Fruit fly (Drosophila melanogaster) whole organism, embryonic: ENCODE results near the gene Snapin.

ENCODE experiments used
- ATbp ChIP-seq: fragments of 200-800 bp; sonication (Bioruptor generic); optimal IDR thresholded peaks from 2 replicates; lab custom pipeline; 2017; ENCODE audit warnings: missing biosample characterization, mild to moderate bottlenecking, missing genetic modification characterization, missing genetic modification reagents
- BEAF-32 ChIP-seq: fragments of 200-800 bp; sonication (Bioruptor generic); optimal IDR thresholded peaks from 3 replicates; lab custom pipeline; 2017; ENCODE audit warnings: missing biosample characterization, missing genetic modification characterization, mild to moderate bottlenecking, moderate library complexity, missing genetic modification reagents
- CG10209 ChIP-seq: fragments of 200-800 bp; sonication (Bioruptor generic); optimal IDR thresholded peaks from 3 replicates; lab custom pipeline; 2017; ENCODE audit warnings: missing biosample characterization, mild to moderate bottlenecking, missing genetic modification characterization, missing genetic modification reagents
- CG10959 ChIP-seq: fragments of 200-800 bp; sonication (Bioruptor generic); IDR thresholded peaks from 2 replicates; pipeline ENCODE4 v1.3.6; 2022; ENCODE audit warnings: missing biosample characterization, missing genetic modification characterization
- CG11723 ChIP-seq: fragments of 200-800 bp; sonication (Bioruptor generic); optimal IDR thresholded peaks from 2 replicates; lab custom pipeline; 2017; ENCODE audit warnings: missing biosample characterization, mild to moderate bottlenecking, missing genetic modification characterization
- CG12769 ChIP-seq: fragments of 200-800 bp; sonication (Bioruptor generic); optimal IDR thresholded peaks from 2 replicates; lab custom pipeline; 2019; ENCODE audit warnings: missing biosample characterization, mild to moderate bottlenecking, missing genetic modification characterization, moderate library complexity
- CG14014 ChIP-seq: fragments of 200-800 bp; sonication (Bioruptor generic); IDR thresholded peaks from 2 replicates; pipeline ENCODE4 v1.3.6; 2022; ENCODE audit warnings: missing biosample characterization, missing genetic modification characterization
- CG15269 ChIP-seq: fragments of 200-800 bp; sonication (Bioruptor generic); optimal IDR thresholded peaks from 2 replicates; lab custom pipeline; 2018; ENCODE audit warnings: missing biosample characterization, mild to moderate bottlenecking, missing genetic modification characterization, moderate library complexity
- CG3163 ChIP-seq: fragments of 200-800 bp; sonication (Bioruptor generic); optimal IDR thresholded peaks from 3 replicates; lab custom pipeline; 2016; ENCODE audit warnings: missing biosample characterization, missing genetic modification characterization
- CG32772 ChIP-seq: fragments of 200-800 bp; sonication (Bioruptor generic); IDR thresholded peaks from 2 replicates; pipeline ENCODE4 v1.3.6; 2022; ENCODE audit warnings: missing biosample characterization, missing genetic modification characterization
- CG34422 ChIP-seq: fragments of 200-800 bp; sonication (Bioruptor generic); IDR thresholded peaks from 3 replicates; pipeline ENCODE4 v1.3.6; 2022; ENCODE audit warnings: missing biosample characterization, missing genetic modification characterization
- CG7963 ChIP-seq: fragments of 200-800 bp; sonication (Bioruptor generic); IDR thresholded peaks from 3 replicates; pipeline ENCODE4 v1.3.6; 2022; ENCODE audit warnings: missing biosample characterization, missing genetic modification characterization; ENCODE audit not compliant: partially characterized antibody
- CG8290 ChIP-seq, 3 experiments: fragments of 200-800 bp; sonication (Bioruptor generic); optimal IDR thresholded peaks; 2 replicates each; lab custom pipeline; 2016 to 2019; ENCODE audit warnings: missing biosample characterization in 3 of 3, missing genetic modification characterization in 3 of 3, mild to moderate bottlenecking in 2 of 3, moderate library complexity in 1 of 3
- Camta ChIP-seq: fragments of 200-800 bp; sonication (Bioruptor generic); optimal IDR thresholded peaks from 2 replicates; lab custom pipeline; 2016; ENCODE audit warnings: missing biosample characterization, missing genetic modification characterization
- CoRest ChIP-seq: fragments of 200-800 bp; sonication (Bioruptor generic); optimal IDR thresholded peaks from 3 replicates; lab custom pipeline; 2018; ENCODE audit warnings: missing biosample characterization, mild to moderate bottlenecking, missing genetic modification characterization, moderate library complexity
- D ChIP-seq, 2 experiments: fragments of 200-800 bp in 1 of 2; fragments of >200 bp in 1 of 2; sonication (Bioruptor generic) in 1 of 2; optimal IDR thresholded peaks; 2 replicates in 1 of 2; 3 replicates in 1 of 2; lab custom pipeline; 2017; ENCODE audit warnings: mild to moderate bottlenecking in 1 of 2, missing biosample characterization in 1 of 2, missing genetic modification characterization in 1 of 2, missing genetic modification reagents in 1 of 2
- Doc3 ChIP-seq: fragments of 200-800 bp; sonication (Bioruptor generic); IDR thresholded peaks from 3 replicates; pipeline ENCODE4 v1.3.6; 2022; ENCODE audit warnings: missing biosample characterization, missing genetic modification characterization; ENCODE audit not compliant: partially characterized antibody
- Lpt ChIP-seq: fragments of >200 bp; optimal IDR thresholded peaks from 2 replicates; lab custom pipeline; 2018; ENCODE audit warnings: missing biosample characterization, missing genetic modification characterization
- MESR4 ChIP-seq: fragments of 200-800 bp; sonication (Bioruptor generic); optimal IDR thresholded peaks from 2 replicates; lab custom pipeline; 2018; ENCODE audit warnings: missing biosample characterization, mild to moderate bottlenecking, missing genetic modification characterization, moderate library complexity
- MTF-1 ChIP-seq: fragments of 200-800 bp; sonication (Bioruptor generic); optimal IDR thresholded peaks from 2 replicates; lab custom pipeline; 2018; ENCODE audit warnings: missing biosample characterization, mild to moderate bottlenecking, missing genetic modification characterization, borderline replicate concordance
- Max ChIP-seq: fragments of 200-800 bp; sonication (Bioruptor generic); optimal IDR thresholded peaks from 2 replicates; lab custom pipeline; 2016; ENCODE audit warnings: missing biosample characterization, mild to moderate bottlenecking, missing genetic modification characterization
- Med ChIP-seq: fragments of 200-800 bp; sonication (Bioruptor generic); peaks from one replicate; lab custom pipeline; 2016; ENCODE audit warnings: missing biosample characterization, missing genetic modification characterization, mild to moderate bottlenecking, inconsistent platforms, moderate library complexity
- Mes4 ChIP-seq: fragments of 200-800 bp; sonication (Bioruptor generic); optimal IDR thresholded peaks from 2 replicates; lab custom pipeline; 2016; ENCODE audit warnings: missing biosample characterization, missing genetic modification characterization
- Poxn ChIP-seq: fragments of 200-800 bp; sonication (Bioruptor generic); IDR thresholded peaks from 2 replicates; pipeline ENCODE4 v1.3.6; 2022; ENCODE audit warnings: missing biosample characterization, missing genetic modification characterization
- Sox100B ChIP-seq: fragments of 200-800 bp; sonication (Bioruptor generic); optimal IDR thresholded peaks from 3 replicates; lab custom pipeline; 2018; ENCODE audit warnings: missing biosample characterization, mild to moderate bottlenecking, missing genetic modification characterization
- Sox102F ChIP-seq: fragments of 200-800 bp; sonication (Bioruptor generic); optimal IDR thresholded peaks from 2 replicates; lab custom pipeline; 2018; ENCODE audit warnings: missing biosample characterization, mild to moderate bottlenecking, missing genetic modification characterization, moderate library complexity
- Spps ChIP-seq: fragments of 200-800 bp; sonication (Bioruptor generic); optimal IDR thresholded peaks from 2 replicates; lab custom pipeline; 2018; ENCODE audit warnings: missing biosample characterization, mild to moderate bottlenecking, missing genetic modification characterization
- TFAM ChIP-seq: fragments of 200-800 bp; sonication (Bioruptor generic); optimal IDR thresholded peaks from 2 replicates; lab custom pipeline; 2017; ENCODE audit warnings: missing biosample characterization, missing genetic modification characterization, inconsistent platforms
- YL-1 ChIP-seq: fragments of 200-800 bp; sonication (Bioruptor generic); optimal IDR thresholded peaks from 3 replicates; lab custom pipeline; 2017; ENCODE audit warnings: missing biosample characterization, mild to moderate bottlenecking, missing genetic modification characterization
- ac ChIP-seq: fragments of 200-800 bp; sonication (Bioruptor generic); optimal IDR thresholded peaks from 3 replicates; lab custom pipeline; 2017; ENCODE audit warnings: missing biosample characterization, mild to moderate bottlenecking, missing genetic modification characterization
- ato ChIP-seq: fragments of 200-800 bp; sonication (Bioruptor generic); IDR thresholded peaks from 2 replicates; pipeline ENCODE4 v1.3.6; 2022; ENCODE audit warnings: missing biosample characterization, missing genetic modification characterization; ENCODE audit not compliant: partially characterized antibody
- bsh ChIP-seq, 2 experiments: fragments of 200-800 bp; sonication (Bioruptor generic); optimal IDR thresholded peaks; 2 replicates each; lab custom pipeline; 2017 to 2018; ENCODE audit warnings: mild to moderate bottlenecking in 2 of 2, missing biosample characterization in 2 of 2, missing genetic modification characterization in 2 of 2, moderate library complexity in 1 of 2
- chm ChIP-seq: fragments of 200-800 bp; sonication (Bioruptor generic); IDR thresholded peaks from 2 replicates; pipeline ENCODE4 v1.3.6; 2022; ENCODE audit warnings: missing biosample characterization, missing genetic modification characterization
- corto ChIP-seq: fragments of 200-800 bp; sonication (Bioruptor generic); optimal IDR thresholded peaks from 2 replicates; lab custom pipeline; 2016; ENCODE audit warnings: missing biosample characterization, mild to moderate bottlenecking, missing genetic modification characterization, moderate library complexity
- dan ChIP-seq: fragments of 200-800 bp; sonication (Bioruptor generic); IDR thresholded peaks from 2 replicates; pipeline ENCODE4 v1.3.6; 2022; ENCODE audit warnings: missing biosample characterization, missing genetic modification characterization
- disco-r ChIP-seq: fragments of 200-800 bp; sonication (Bioruptor generic); optimal IDR thresholded peaks from 2 replicates; lab custom pipeline; 2016; ENCODE audit warnings: missing biosample characterization, missing genetic modification characterization
- dpn ChIP-seq, 2 experiments: fragments of 200-800 bp; sonication (Bioruptor generic); optimal IDR thresholded peaks; 3 replicates each; lab custom pipeline; 2016; ENCODE audit warnings: missing biosample characterization in 2 of 2, missing genetic modification characterization in 2 of 2
- her ChIP-seq: fragments of 200-800 bp; sonication (Bioruptor generic); optimal IDR thresholded peaks from 2 replicates; lab custom pipeline; 2016; ENCODE audit warnings: missing biosample characterization, missing genetic modification characterization
- jumu ChIP-seq: fragments of 200-800 bp; sonication (Bioruptor generic); optimal IDR thresholded peaks from 3 replicates; lab custom pipeline; 2016; ENCODE audit warnings: missing biosample characterization, missing genetic modification characterization
- kay ChIP-seq: fragments of 200-800 bp; sonication (Bioruptor generic); optimal IDR thresholded peaks from 2 replicates; lab custom pipeline; 2016; ENCODE audit warnings: missing biosample characterization, missing genetic modification characterization
- kni ChIP-seq: fragments of 200-800 bp; sonication (Bioruptor generic); optimal IDR thresholded peaks from 3 replicates; lab custom pipeline; 2017; ENCODE audit warnings: mild to moderate bottlenecking, missing biosample characterization, missing genetic modification reagents, missing genetic modification characterization
- lilli ChIP-seq: fragments of 200-800 bp; sonication (Bioruptor generic); optimal IDR thresholded peaks from 3 replicates; lab custom pipeline; 2016; ENCODE audit warnings: missing biosample characterization, missing genetic modification characterization
- mirr ChIP-seq: fragments of 200-800 bp; sonication (Bioruptor generic); optimal IDR thresholded peaks from 3 replicates; lab custom pipeline; 2018; ENCODE audit warnings: missing biosample characterization, mild to moderate bottlenecking, missing genetic modification characterization
- pnt ChIP-seq: fragments of 200-800 bp; sonication (Bioruptor generic); optimal IDR thresholded peaks from 3 replicates; lab custom pipeline; 2016; ENCODE audit warnings: missing biosample characterization, missing genetic modification characterization
- seq ChIP-seq: fragments of 200-800 bp; sonication (Bioruptor generic); IDR thresholded peaks from 2 replicates; pipeline ENCODE4 v1.3.6; 2022; ENCODE audit warnings: missing biosample characterization, missing genetic modification characterization
- tx ChIP-seq: fragments of 200-800 bp; sonication (Bioruptor generic); optimal IDR thresholded peaks from 2 replicates; lab custom pipeline; 2016; ENCODE audit warnings: missing biosample characterization, missing genetic modification characterization
- vnd ChIP-seq: fragments of 200-800 bp; sonication (Bioruptor generic); IDR thresholded peaks from 3 replicates; pipeline ENCODE4 v1.3.6; 2022; ENCODE audit warnings: missing biosample characterization, missing genetic modification characterization; ENCODE audit not compliant: partially characterized antibody
- zfh2 ChIP-seq: fragments of 200-800 bp; sonication (Bioruptor generic); optimal IDR thresholded peaks from 2 replicates; lab custom pipeline; 2016; ENCODE audit warnings: missing biosample characterization, missing genetic modification characterization

Gene Snapin

dm6 chr2L:2731370-2732138 lies 27.9 kb downstream of the Snapin start (continued):
- peak; percentile 50 for TF ChIP-seq kay (GFP tag; lab: Kevin White, UChicago)
- no peak for TF ChIP-seq zfh2 (GFP tag; lab: Kevin White, UChicago)
- no peak for TF ChIP-seq her
- no peak for TF ChIP-seq CG7963 (GFP tag; lab: Robert Waterston, UW)
- peak; percentile 18 for TF ChIP-seq CoRest (tag; lab: Kevin White, UChicago)
- no peak for TF ChIP-seq MTF-1
- peak; percentile 80 for TF ChIP-seq Med
- no peak for TF ChIP-seq MESR4 (GFP tag; lab: Kevin White, UChicago)
- TF ChIP-seq lilli (GFP tag; lab: Kevin White, UChicago), result peak; percentile 20
- no peak for TF ChIP-seq CG3163 (GFP tag; lab: Kevin White, UChicago)
- no peak for TF ChIP-seq kni (GFP tag; lab: Kevin White, UChicago)
- no peak for TF ChIP-seq disco-r (GFP tag; lab: Kevin White, UChicago)
- no peak for TF ChIP-seq TFAM (GFP tag; lab: Kevin White, UChicago)
- TF ChIP-seq jumu (GFP tag; lab: Kevin White, UChicago), result no peak
- TF ChIP-seq D (optimal IDR thresholded peaks at IDR 0.05; lab: Kevin White, UChicago), result no peak
- TF ChIP-seq D (GFP tag; optimal IDR thresholded peaks at IDR 0.05; lab: Kevin White, UChicago), result peak; percentile 15
- TF ChIP-seq CG10209 (GFP tag; lab: Kevin White, UChicago), result peak; percentile 8
- TF ChIP-seq chm (GFP tag; lab: Robert Waterston, UW), result no peak
- TF ChIP-seq dan (GFP tag; lab: Robert Waterston, UW), result no peak
- TF ChIP-seq Camta (GFP tag; lab: Kevin White, UChicago), result no peak
- peak; percentile 20 for TF ChIP-seq ATbp (GFP tag; lab: Kevin White, UChicago)
- TF ChIP-seq CG12769 (tag; lab: Kevin White, UChicago), result peak; percentile 24
- TF ChIP-seq corto, result no peak
- TF ChIP-seq CG14014 (GFP tag; lab: Robert Waterston, UW), result peak; percentile 80
- no peak for TF ChIP-seq vnd
- TF ChIP-seq Poxn, result no peak
- TF ChIP-seq Spps (tag; lab: Kevin White, UChicago), result no peak
- TF ChIP-seq CG10959, result no peak
- peak; percentile 16 for TF ChIP-seq CG11723 (GFP tag; lab: Kevin White, UChicago)
- TF ChIP-seq ato (GFP tag; lab: Robert Waterston, UW), result no peak
- TF ChIP-seq CG32772, result peak; percentile 64
- peak in 1 of 2 experiments; percentile 15 for TF ChIP-seq bsh (GFP tag; optimal IDR thresholded peaks at IDR 0.05; lab: Kevin White, UChicago)
- peak; percentile 40 for TF ChIP-seq Sox102F (GFP tag; lab: Kevin White, UChicago)
- peak; percentile 33 for TF ChIP-seq Sox100B (GFP tag; lab: Kevin White, UChicago)
- TF ChIP-seq pnt, result peak; percentile 37
- TF ChIP-seq mirr (GFP tag; lab: Kevin White, UChicago), result no peak
- no peak for TF ChIP-seq Max (GFP tag; lab: Kevin White, UChicago)
- no peak for TF ChIP-seq Doc3 (GFP tag; lab: Robert Waterston, UW)
- no peak for TF ChIP-seq seq (GFP tag; lab: Robert Waterston, UW)
- peak; percentile 50 for TF ChIP-seq CG15269 (tag; lab: Kevin White, UChicago)
- no peak for TF ChIP-seq ac (GFP tag; lab: Kevin White, UChicago)
- no peak for TF ChIP-seq YL-1 (GFP tag; lab: Kevin White, UChicago)
- no peak for TF ChIP-seq BEAF-32
- TF ChIP-seq Mes4 (GFP tag; lab: Kevin White, UChicago), result no peak
- TF ChIP-seq Lpt (GFP tag; lab: Kevin White, UChicago), result no peak
- TF ChIP-seq CG8290 (GFP tag; optimal IDR thresholded peaks at IDR 0.05; lab: Kevin White, UChicago), result no peak
- TF ChIP-seq CG8290 (tag; optimal IDR thresholded peaks at IDR 0.05; lab: Kevin White, UChicago), result peak in 1 of 2 experiments; percentile 24
- no peak for TF ChIP-seq tx (GFP tag; lab: Kevin White, UChicago)
- TF ChIP-seq CG34422 (GFP tag; lab: Robert Waterston, UW), result 0 out of 3 replicates have a peak, but pooled peaks have one; percentile 40
- peak in 1 of 2 experiments; percentile 8 for TF ChIP-seq dpn (GFP tag; optimal IDR thresholded peaks at IDR 0.05; lab: Kevin White, UChicago)
